Worm (Caenorhabditis elegans): ENCODE measurements around the gene wdr-37.

The wdr-37 gene

DNA sequence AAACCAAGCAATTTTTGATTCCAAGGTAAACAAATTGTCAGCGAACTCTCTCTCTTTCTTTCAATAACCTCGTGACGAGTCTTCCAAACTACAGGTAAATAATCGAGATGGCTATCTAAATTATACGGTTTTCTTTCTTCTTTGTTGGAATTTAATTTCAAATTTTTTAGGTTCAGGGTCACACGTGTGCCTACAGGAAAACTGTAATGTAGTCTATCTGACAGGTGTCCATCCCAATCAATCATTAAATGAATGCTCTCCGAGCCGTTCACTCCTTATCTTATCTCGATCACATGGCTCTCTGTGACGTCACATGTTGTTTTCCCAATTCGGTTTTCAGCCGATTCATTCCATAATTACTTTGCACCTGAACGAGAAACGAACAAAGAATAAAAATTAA, 46.8 kb downstream of the wdr-37 start (continued):
- TF ChIP-seq C04F5.9 (tag; optimal IDR thresholded peaks at IDR 0.05) (no peak), ztf-4 (tag; optimal IDR thresholded peaks at IDR 0.05) (no peak), nhr-20 (tag; optimal IDR thresholded peaks at IDR 0.05) (peak; percentile 86)

DNA sequence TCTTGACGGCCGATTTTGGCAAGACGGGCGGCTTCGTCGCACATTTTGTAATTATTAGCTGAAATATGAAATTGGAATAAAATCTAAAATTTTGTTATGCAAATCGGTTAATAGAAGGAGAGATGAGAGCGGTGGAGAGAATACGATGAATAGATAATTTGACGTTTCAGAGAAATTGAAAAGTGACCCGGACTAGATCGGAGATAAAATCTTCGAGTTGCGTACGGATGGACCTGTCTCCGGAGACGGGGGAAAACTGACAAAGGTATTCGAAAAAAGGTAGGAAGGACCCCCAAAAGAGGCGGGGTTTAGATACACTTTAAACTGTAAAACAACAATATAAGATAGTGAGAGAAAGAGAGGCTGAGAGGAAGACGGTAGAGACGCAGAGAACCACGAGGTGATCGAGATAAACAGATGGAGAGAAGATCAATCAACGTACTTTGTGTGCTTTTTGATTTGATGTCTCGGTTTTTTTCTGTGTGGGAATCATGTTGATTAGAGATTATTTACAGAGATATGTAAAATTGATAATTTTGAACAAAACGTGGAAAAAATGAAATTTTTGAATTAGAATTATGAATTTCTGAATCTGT, 47.7 kb downstream of the wdr-37 start, which contains the start of gene F09F7.6:
Gene F09F7.6, minus strand, starts transcription at position 64 of the 596 bp plus-strand sequence.
- no peak for TF ChIP-seq F16B12.6 (tag; optimal IDR thresholded peaks at IDR 0.05)
- TF ChIP-seq unc-130 (tag; optimal IDR thresholded peaks at IDR 0.05) = peak; percentile 89
- TF ChIP-seq lsy-2 (tag; optimal IDR thresholded peaks at IDR 0.05) = peak; percentile 57 to 63
- no peak for TF ChIP-seq unc-86 (tag; optimal IDR thresholded peaks at IDR 0.05)
- peak; percentile 51 for TF ChIP-seq ztf-4 (tag; optimal IDR thresholded peaks at IDR 0.05)
- TF ChIP-seq snpc-4 (tag; optimal IDR thresholded peaks at IDR 0.05) = no peak
- TF ChIP-seq alr-1 (tag; optimal IDR thresholded peaks at IDR 0.05; ENCODE audit: borderline replicate concordance) = no peak
- no peak for TF ChIP-seq Y116A8C.19 (tag; optimal IDR thresholded peaks at IDR 0.05; ENCODE audit: borderline replicate concordance)
- TF ChIP-seq egl-13 (tag; optimal IDR thresholded peaks at IDR 0.05) = no peak
- TF ChIP-seq aha-1 (tag; optimal IDR thresholded peaks at IDR 0.05) = no peak
- no peak for TF ChIP-seq pax-3 (tag; optimal IDR thresholded peaks at IDR 0.05)
- no peak for TF ChIP-seq ceh-63 (GFP tag; optimal IDR thresholded peaks at IDR 0.05)
- TF ChIP-seq vab-15 (tag; optimal IDR thresholded peaks at IDR 0.05) = peak; percentile 50
- peak; percentile 35 to 93 (median 72) for TF ChIP-seq elt-3 (tag; optimal IDR thresholded peaks at IDR 0.05)
- TF ChIP-seq lin-14 (GFP tag; optimal IDR thresholded peaks at IDR 0.05) = peak; percentile 89
- TF ChIP-seq nhr-90 (tag; optimal IDR thresholded peaks at IDR 0.05; ENCODE audit: poor library complexity) = peak; percentile 81
- no peak for TF ChIP-seq isw-1 (GFP tag; IDR thresholded peaks at IDR 0.05)
- peak; percentile 25 for TF ChIP-seq lin-39 (tag; optimal IDR thresholded peaks at IDR 0.05)
- peak in 1 of 2 experiments; percentile 96 for TF ChIP-seq mdl-1 (tag; optimal IDR thresholded peaks at IDR 0.05)
- no peak for TF ChIP-seq aly-2 (tag; optimal IDR thresholded peaks at IDR 0.05)
- peak; percentile 97 for TF ChIP-seq nhr-20 (tag; optimal IDR thresholded peaks at IDR 0.05)
- peak; percentile 74 for TF ChIP-seq elt-2 (tag; optimal IDR thresholded peaks at IDR 0.05)
- TF ChIP-seq zag-1 (tag; optimal IDR thresholded peaks at IDR 0.05) = no peak
- no peak for TF ChIP-seq fkh-8 (tag; optimal IDR thresholded peaks at IDR 0.05)
- peak; percentile 47 for TF ChIP-seq ama-1 (optimal IDR thresholded peaks at IDR 0.05)
- TF ChIP-seq dpl-1 (GFP tag; optimal IDR thresholded peaks at IDR 0.05) = peak in 2 of 3 experiments; percentile 21 to 42
- TF ChIP-seq skn-1 (tag; optimal IDR thresholded peaks at IDR 0.05) = no peak
- peak; percentile 46 for TF ChIP-seq swsn-7 (tag; optimal IDR thresholded peaks at IDR 0.05)
- no peak for TF ChIP-seq hlh-17 (GFP tag; optimal IDR thresholded peaks at IDR 0.05; ENCODE audit: borderline replicate concordance)
- peak; percentile 53; the same call in 1 of the 2 replicates for TF ChIP-seq grh-1 (GFP tag; IDR thresholded peaks at IDR 0.05)
- TF ChIP-seq lin-13 (GFP tag; optimal IDR thresholded peaks at IDR 0.05) = peak; percentile 4
- TF ChIP-seq C16A3.4 (tag; optimal IDR thresholded peaks at IDR 0.05) = peak; percentile 74
- no peak for TF ChIP-seq fos-1 (tag; optimal IDR thresholded peaks at IDR 0.05)
- peak; percentile 98 for TF ChIP-seq nhr-85 (tag)
- TF ChIP-seq dsc-1 (tag; optimal IDR thresholded peaks at IDR 0.05) = peak; percentile 41
- peak; percentile 76 for TF ChIP-seq rnt-1 (tag; optimal IDR thresholded peaks at IDR 0.05)
- TF ChIP-seq jun-1 (tag; optimal IDR thresholded peaks at IDR 0.05) = no peak
- peak; percentile 10 for TF ChIP-seq irx-1 (tag; optimal IDR thresholded peaks at IDR 0.05)
- no peak for TF ChIP-seq lin-15B (tag; optimal IDR thresholded peaks at IDR 0.05)
- TF ChIP-seq mab-9 (GFP tag; IDR thresholded peaks at IDR 0.05) = no peak
- TF ChIP-seq sptf-1 (tag; optimal IDR thresholded peaks at IDR 0.05) = no peak
- no peak for TF ChIP-seq sox-4 (tag; optimal IDR thresholded peaks at IDR 0.05)
- TF ChIP-seq hlh-4 (tag; optimal IDR thresholded peaks at IDR 0.05) = no peak
- TF ChIP-seq nhr-47 (tag; optimal IDR thresholded peaks at IDR 0.05) = peak; percentile 62
- peak; percentile 98 for TF ChIP-seq nhr-19 (GFP tag; conservative IDR thresholded peaks at IDR 0.05)
- TF ChIP-seq unc-30 (tag; optimal IDR thresholded peaks at IDR 0.05) = no peak
- TF ChIP-seq fkh-10 (GFP tag; optimal IDR thresholded peaks at IDR 0.05) = no peak
- TF ChIP-seq C34B4.2 (tag; optimal IDR thresholded peaks at IDR 0.05) = no peak
- TF ChIP-seq ceh-8 (GFP tag; optimal IDR thresholded peaks at IDR 0.05) = no peak

Measured in whole organism, L1 larva.